Fruit fly (Drosophila melanogaster) whole organism, prepupa: ENCODE measurements around the gene CG12560.
A peak's percentile ranks its signal among the peaks of the same experiment; 100 is the strongest.

Source experiments
- Blimp-1 ChIP-seq: fragments of 200-800 bp; sonication (Bioruptor generic); optimal IDR thresholded peaks from 3 replicates; lab custom pipeline; 2017; ENCODE audit warnings: missing biosample characterization, missing genetic modification characterization, mild to moderate bottlenecking, moderate library complexity, missing genetic modification reagents
- CG10631 ChIP-seq: fragments of 200-800 bp; sonication (Bioruptor generic); optimal IDR thresholded peaks from 2 replicates; lab custom pipeline; 2016; ENCODE audit warnings: missing biosample characterization, missing genetic modification characterization
- CG11294 ChIP-seq: fragments of 200-800 bp; sonication (Bioruptor generic); IDR thresholded peaks from 2 replicates; pipeline ENCODE4 v1.3.6; 2022; ENCODE audit warnings: missing biosample characterization, missing genetic modification characterization
- CG11762 ChIP-seq: fragments of 200-800 bp; sonication (Bioruptor generic); optimal IDR thresholded peaks from 3 replicates; lab custom pipeline; 2016; ENCODE audit warnings: missing biosample characterization, missing genetic modification characterization; ENCODE audit not compliant: insufficient read depth
- CG11902 ChIP-seq: fragments of 200-800 bp; sonication (Bioruptor generic); optimal IDR thresholded peaks from 3 replicates; lab custom pipeline; 2016; ENCODE audit warnings: missing biosample characterization, missing genetic modification characterization
- CG16779 ChIP-seq: fragments of 200-800 bp; sonication (Bioruptor generic); optimal IDR thresholded peaks from 3 replicates; lab custom pipeline; 2017; ENCODE audit warnings: missing biosample characterization, mild to moderate bottlenecking, missing genetic modification characterization
- CG3032 ChIP-seq: fragments of 200-800 bp; optimal IDR thresholded peaks from 2 replicates; lab custom pipeline; 2019; ENCODE audit warnings: missing biosample characterization, mild to moderate bottlenecking, missing genetic modification characterization, moderate library complexity
- CG31627 ChIP-seq: fragments of 200-800 bp; sonication (Bioruptor generic); optimal IDR thresholded peaks from 3 replicates; lab custom pipeline; 2016; ENCODE audit warnings: missing biosample characterization, missing genetic modification characterization
- CG32006 ChIP-seq: fragments of 200-800 bp; sonication (Bioruptor generic); optimal IDR thresholded peaks from 3 replicates; lab custom pipeline; 2017; ENCODE audit warnings: missing biosample characterization, mild to moderate bottlenecking, missing genetic modification characterization
- CG34406 ChIP-seq: fragments of 200-800 bp; sonication (Bioruptor generic); optimal IDR thresholded peaks from 3 replicates; lab custom pipeline; 2016; ENCODE audit warnings: missing biosample characterization, missing genetic modification characterization
- CG3919 ChIP-seq: fragments of 200-800 bp; sonication (Bioruptor generic); optimal IDR thresholded peaks from 3 replicates; lab custom pipeline; 2016; ENCODE audit warnings: missing biosample characterization, missing genetic modification characterization
- CG4318 ChIP-seq: fragments of 200-800 bp; sonication (Bioruptor generic); optimal IDR thresholded peaks from 3 replicates; lab custom pipeline; 2017; ENCODE audit warnings: missing biosample characterization, mild to moderate bottlenecking, missing genetic modification characterization
- CG6276 ChIP-seq: fragments of 200-800 bp; sonication (Bioruptor generic); optimal IDR thresholded peaks from 2 replicates; lab custom pipeline; 2017; ENCODE audit warnings: missing biosample characterization, mild to moderate bottlenecking, missing genetic modification characterization
- CG6792 ChIP-seq: fragments of 200-800 bp; sonication (Bioruptor generic); optimal IDR thresholded peaks from 3 replicates; lab custom pipeline; 2016; ENCODE audit warnings: missing biosample characterization, missing genetic modification characterization
- CG6808 ChIP-seq: fragments of 200-800 bp; sonication (Bioruptor generic); optimal IDR thresholded peaks from 3 replicates; lab custom pipeline; 2017; ENCODE audit warnings: missing biosample characterization, missing genetic modification characterization, mild to moderate bottlenecking, moderate library complexity, missing genetic modification reagents
- CG6854 ChIP-seq: fragments of 200-800 bp; sonication (Bioruptor generic); optimal IDR thresholded peaks from 2 replicates; lab custom pipeline; 2017; ENCODE audit warnings: missing biosample characterization, mild to moderate bottlenecking, missing genetic modification characterization
- CG7368 ChIP-seq: fragments of 200-800 bp; sonication (Bioruptor generic); optimal IDR thresholded peaks from 3 replicates; lab custom pipeline; 2016; ENCODE audit warnings: missing biosample characterization, missing genetic modification characterization
- CG8319 ChIP-seq: fragments of 200-800 bp; sonication (Bioruptor generic); optimal IDR thresholded peaks from 3 replicates; lab custom pipeline; 2016; ENCODE audit warnings: missing biosample characterization, missing genetic modification characterization
- CG8632 ChIP-seq: fragments of 200-800 bp; sonication (Bioruptor generic); optimal IDR thresholded peaks from 3 replicates; lab custom pipeline; 2016; ENCODE audit warnings: missing biosample characterization, missing genetic modification characterization
- CG9139 ChIP-seq: fragments of 200-800 bp; sonication (Bioruptor generic); optimal IDR thresholded peaks from 3 replicates; lab custom pipeline; 2017; ENCODE audit warnings: missing biosample characterization, mild to moderate bottlenecking, missing genetic modification characterization
- Eip93F ChIP-seq: fragments of 200-800 bp; sonication (Bioruptor generic); optimal IDR thresholded peaks from 2 replicates; lab custom pipeline; 2016; ENCODE audit warnings: missing biosample characterization, mild to moderate bottlenecking, missing genetic modification characterization
- Ets21C ChIP-seq: fragments of 200-800 bp; sonication (Bioruptor generic); optimal IDR thresholded peaks from 3 replicates; lab custom pipeline; 2016; ENCODE audit warnings: missing biosample characterization, missing genetic modification characterization
- Ets96B ChIP-seq: fragments of 200-800 bp; optimal IDR thresholded peaks from 2 replicates; lab custom pipeline; 2019; ENCODE audit warnings: missing biosample characterization, mild to moderate bottlenecking, missing genetic modification characterization, moderate library complexity
- Gug ChIP-seq: fragments of 200-800 bp; sonication (Bioruptor generic); IDR thresholded peaks from 2 replicates; pipeline ENCODE4 v1.3.6; 2022; ENCODE audit warnings: missing biosample characterization, missing genetic modification characterization
- Hr38 ChIP-seq: sonication (Bioruptor generic); optimal IDR thresholded peaks from 2 replicates; lab custom pipeline; 2016; ENCODE audit warnings: missing biosample characterization, missing genetic modification characterization
- Hr39 ChIP-seq: fragments of 200-800 bp; sonication (Bioruptor generic); optimal IDR thresholded peaks from 2 replicates; lab custom pipeline; 2016; ENCODE audit warnings: missing biosample characterization, missing genetic modification characterization
- Hr4 ChIP-seq: fragments of 200-800 bp; sonication (Bioruptor generic); optimal IDR thresholded peaks from 3 replicates; lab custom pipeline; 2016; ENCODE audit warnings: missing biosample characterization, missing genetic modification characterization
- OdsH ChIP-seq: fragments of 200-800 bp; sonication (Bioruptor generic); optimal IDR thresholded peaks from 3 replicates; lab custom pipeline; 2016; ENCODE audit warnings: missing biosample characterization, missing genetic modification characterization
- Smox ChIP-seq: fragments of 200-800 bp; sonication (Bioruptor generic); optimal IDR thresholded peaks from 3 replicates; lab custom pipeline; 2016; ENCODE audit warnings: missing biosample characterization, missing genetic modification characterization
- Sox14 ChIP-seq: fragments of 200-800 bp; sonication (Bioruptor generic); optimal IDR thresholded peaks from 3 replicates; lab custom pipeline; 2016; ENCODE audit warnings: missing biosample characterization, missing genetic modification characterization
- Sox15 ChIP-seq: fragments of 200-800 bp; sonication (Bioruptor generic); optimal IDR thresholded peaks from 3 replicates; lab custom pipeline; 2016; ENCODE audit warnings: missing biosample characterization, missing genetic modification characterization
- acj6 ChIP-seq: fragments of 200-800 bp; sonication (Bioruptor generic); optimal IDR thresholded peaks from 3 replicates; lab custom pipeline; 2016; ENCODE audit warnings: missing biosample characterization, missing genetic modification characterization
- cyc ChIP-seq: fragments of 200-800 bp; sonication (Bioruptor generic); optimal IDR thresholded peaks from 3 replicates; lab custom pipeline; 2016; ENCODE audit warnings: missing biosample characterization, missing genetic modification characterization
- dac ChIP-seq: fragments of 200-800 bp; sonication (Bioruptor generic); optimal IDR thresholded peaks from 2 replicates; lab custom pipeline; 2017; ENCODE audit warnings: missing biosample characterization, mild to moderate bottlenecking, missing genetic modification characterization
- dsx ChIP-seq: fragments of 200-800 bp; optimal IDR thresholded peaks from 3 replicates; lab custom pipeline; 2019; ENCODE audit warnings: missing biosample characterization, mild to moderate bottlenecking, missing genetic modification characterization, moderate library complexity; ENCODE audit not compliant: poor library complexity, severe bottlenecking
- eg ChIP-seq: fragments of 200-800 bp; sonication (Bioruptor generic); IDR thresholded peaks from 3 replicates; pipeline ENCODE4 v1.3.6; 2022; ENCODE audit warnings: missing biosample characterization, missing genetic modification characterization
- fd59A ChIP-seq: fragments of 200-800 bp; sonication (Bioruptor generic); optimal IDR thresholded peaks from 2 replicates; lab custom pipeline; 2017; ENCODE audit warnings: missing biosample characterization, mild to moderate bottlenecking, missing genetic modification characterization, missing genetic modification reagents
- net ChIP-seq: fragments of 200-800 bp; sonication (Bioruptor generic); optimal IDR thresholded peaks from 3 replicates; lab custom pipeline; 2016; ENCODE audit warnings: missing biosample characterization, missing genetic modification characterization
- spab ChIP-seq: fragments of 200-800 bp; sonication (Bioruptor generic); optimal IDR thresholded peaks from 2 replicates; lab custom pipeline; 2017; ENCODE audit warnings: missing biosample characterization, mild to moderate bottlenecking, missing genetic modification characterization, missing genetic modification reagents
- ss ChIP-seq, 2 experiments: fragments of 200-800 bp; sonication (Bioruptor generic); optimal IDR thresholded peaks; 2 replicates in 1 of 2; 3 replicates in 1 of 2; lab custom pipeline; 2017 to 2018; ENCODE audit warnings: mild to moderate bottlenecking in 2 of 2, missing biosample characterization in 2 of 2, missing genetic modification characterization in 2 of 2, moderate library complexity in 1 of 2
- svp ChIP-seq: fragments of 200-800 bp; sonication (Bioruptor generic); peaks from one replicate; lab custom pipeline; 2016; ENCODE audit warnings: missing biosample characterization, missing genetic modification characterization
- topi ChIP-seq: fragments of 200-800 bp; sonication (Bioruptor generic); optimal IDR thresholded peaks from 3 replicates; lab custom pipeline; 2016; ENCODE audit warnings: missing biosample characterization, missing genetic modification characterization
- vri ChIP-seq: fragments of 200-800 bp; sonication (Bioruptor generic); optimal IDR thresholded peaks from 3 replicates; lab custom pipeline; 2016; ENCODE audit warnings: missing biosample characterization, mild to moderate bottlenecking, missing genetic modification characterization

Gene CG12560

DNA sequence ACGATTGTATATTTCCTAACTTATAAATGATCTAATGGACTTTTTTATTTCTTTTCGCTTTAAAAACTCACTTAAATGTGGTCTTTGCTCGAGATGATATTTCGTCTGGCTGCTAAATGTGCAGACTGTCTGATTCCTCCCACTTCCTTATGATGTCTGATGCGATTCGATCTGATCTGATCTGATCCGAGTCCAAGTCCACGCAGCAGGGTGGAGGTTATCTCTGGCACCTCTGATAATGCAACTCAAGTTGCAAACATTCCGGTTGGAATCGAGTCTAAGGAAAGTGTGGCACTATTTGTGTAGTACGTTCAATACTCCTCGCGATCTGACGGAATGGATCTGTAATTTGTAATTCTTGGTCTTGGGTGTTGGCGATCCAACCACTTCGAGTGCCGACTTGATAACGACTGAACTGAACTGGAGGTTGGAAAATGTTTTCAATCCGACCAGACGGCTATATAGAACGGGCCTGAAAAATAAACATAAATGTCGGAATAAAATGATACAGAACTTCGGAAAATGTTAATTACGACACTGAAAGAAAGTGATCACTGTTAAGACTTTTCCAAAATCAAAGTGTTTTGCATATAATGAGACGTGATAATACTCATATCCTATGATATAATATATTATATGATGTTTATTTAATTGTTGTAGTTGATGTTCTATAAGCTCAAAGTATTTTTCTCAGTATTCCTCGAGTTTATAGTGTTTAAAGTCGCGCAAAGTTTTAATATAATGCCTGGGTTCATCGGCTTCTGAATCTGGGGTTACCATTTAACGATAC is 11.8 kb downstream of the CG12560 start (continued):
- TF ChIP-seq CG9139 (GFP tag; lab: Kevin White, UChicago) (peak; percentile 23), Ets96B (peak; percentile 68), OdsH (GFP tag; lab: Kevin White, UChicago) (peak; percentile 35), CG32006 (GFP tag; lab: Kevin White, UChicago) (peak; percentile 49), CG11902 (no peak), CG16779 (no peak), Sox15 (GFP tag; lab: Kevin White, UChicago) (no peak), Hr39 (no peak), Eip93F (no peak), fd59A (GFP tag; lab: Kevin White, UChicago) (no peak), acj6 (GFP tag; lab: Kevin White, UChicago) (peak; percentile 34), Hr38 (no peak), vri (GFP tag; lab: Kevin White, UChicago) (no peak), net (no peak), Blimp-1 (GFP tag; lab: Kevin White, UChicago) (no peak), CG4318 (GFP tag; lab: Kevin White, UChicago) (no peak), Ets21C (GFP tag; lab: Kevin White, UChicago) (no peak), CG3032 (peak; percentile 49), svp (GFP tag; lab: Kevin White, UChicago) (peak; percentile 97), CG6808 (GFP tag; lab: Kevin White, UChicago) (peak; percentile 26), eg (GFP tag; lab: Robert Waterston, UW) (peak; percentile 67), dac (GFP tag; lab: Kevin White, UChicago) (no peak), Hr4 (GFP tag; lab: Kevin White, UChicago) (peak; percentile 25), CG8319 (GFP tag; lab: Kevin White, UChicago) (no peak)

DNA sequence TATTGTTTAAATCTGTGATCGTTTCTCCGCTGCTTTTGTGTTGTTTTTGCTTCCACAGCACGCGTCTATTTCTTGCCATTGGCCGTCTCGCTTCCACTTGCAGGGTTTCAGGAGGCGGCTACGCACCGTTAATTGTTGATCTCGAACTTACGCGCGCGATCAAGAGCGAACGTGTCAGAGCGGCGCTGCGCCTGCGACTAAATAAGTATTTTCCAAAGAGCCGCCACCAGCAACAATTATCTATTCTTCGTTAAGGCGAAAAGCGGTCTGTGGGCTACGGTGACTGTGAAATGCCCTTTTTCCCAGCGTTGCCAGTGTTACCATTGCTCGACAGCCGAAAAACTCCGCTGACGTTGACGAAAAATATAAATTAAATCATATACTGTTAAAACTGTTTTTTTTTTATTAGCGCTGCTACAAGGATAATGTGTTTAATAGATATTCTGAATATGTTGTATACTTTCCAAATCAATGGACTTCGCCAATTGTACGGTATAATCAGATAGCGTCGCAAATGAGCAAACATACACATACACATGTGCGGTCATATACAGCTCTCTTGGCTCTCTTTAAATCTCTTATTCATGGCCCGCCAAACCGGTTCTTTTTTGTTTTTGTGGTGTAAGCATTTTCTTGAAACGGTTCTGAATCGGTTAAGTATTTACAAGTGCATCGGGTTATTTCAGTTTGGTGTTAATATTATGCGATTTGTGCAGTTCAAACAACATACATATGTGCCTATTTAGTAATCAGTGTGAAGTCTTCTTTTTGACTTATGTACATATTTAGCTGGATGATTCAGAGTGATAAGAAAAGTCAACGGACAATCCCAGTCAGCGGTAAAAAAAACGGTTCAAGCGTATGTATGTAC is 15.1 kb downstream of the CG12560 start, which contains the start of gene pes:
pes (minus strand) TSS at position 201 of the 871 bp plus-strand sequence.
- peak; percentile 89 for TF ChIP-seq CG6792 (GFP tag; lab: Kevin White, UChicago)
- peak; percentile 22 for TF ChIP-seq Hr39
- TF ChIP-seq Sox15 (GFP tag; lab: Kevin White, UChicago), result no peak
- peak; percentile 93 for TF ChIP-seq Eip93F
- peak; percentile 94 for TF ChIP-seq CG3919 (GFP tag; lab: Kevin White, UChicago)
- peak; percentile 91 for TF ChIP-seq net
- peak; percentile 92 for TF ChIP-seq Gug (GFP tag; lab: Robert Waterston, UW)
- peak; percentile 93 for TF ChIP-seq acj6 (GFP tag; lab: Kevin White, UChicago)
- peak; percentile 89 for TF ChIP-seq CG32006 (GFP tag; lab: Kevin White, UChicago)
- peak; percentile 92 for TF ChIP-seq cyc (GFP tag; lab: Kevin White, UChicago)
- peak; percentile 9 for TF ChIP-seq fd59A (GFP tag; lab: Kevin White, UChicago)
- peak; percentile 80 for TF ChIP-seq dsx (GFP tag; lab: Kevin White, UChicago)
- peak; percentile 89 for TF ChIP-seq CG11762 (GFP tag; lab: Kevin White, UChicago)
- peak; percentile 96 for TF ChIP-seq topi
- peak; percentile 89 for TF ChIP-seq eg (GFP tag; lab: Robert Waterston, UW)
- peak; percentile 87 for TF ChIP-seq CG8632 (GFP tag; lab: Kevin White, UChicago)
- TF ChIP-seq Ets21C (GFP tag; lab: Kevin White, UChicago), result no peak
- TF ChIP-seq svp (GFP tag; lab: Kevin White, UChicago), result peak; percentile 98
- peak; percentile 92 to 96 for TF ChIP-seq ss (GFP tag; optimal IDR thresholded peaks at IDR 0.05; lab: Kevin White, UChicago)
- TF ChIP-seq dac (GFP tag; lab: Kevin White, UChicago), result peak; percentile 34
- peak; percentile 83 for TF ChIP-seq CG6854 (GFP tag; lab: Kevin White, UChicago)
- peak; percentile 91 for TF ChIP-seq CG6276
- TF ChIP-seq Hr4 (GFP tag; lab: Kevin White, UChicago), result peak; percentile 93
- TF ChIP-seq CG16779, result peak; percentile 81
- peak; percentile 91 for TF ChIP-seq Sox14 (GFP tag; lab: Kevin White, UChicago)
- peak; percentile 89 for TF ChIP-seq CG9139 (GFP tag; lab: Kevin White, UChicago)
- peak; percentile 88 for TF ChIP-seq CG11294 (GFP tag; lab: Robert Waterston, UW)
- peak; percentile 86 for TF ChIP-seq CG7368 (GFP tag; lab: Kevin White, UChicago)
- peak; percentile 51 for TF ChIP-seq CG10631 (GFP tag; lab: Kevin White, UChicago)
- TF ChIP-seq Smox, result peak; percentile 31
- TF ChIP-seq CG34406, result peak; percentile 78
- TF ChIP-seq CG31627 (GFP tag; lab: Kevin White, UChicago), result peak; percentile 88
- TF ChIP-seq spab (GFP tag; lab: Kevin White, UChicago), result peak; percentile 89
- peak; percentile 88 for TF ChIP-seq CG8319 (GFP tag; lab: Kevin White, UChicago)
- peak; percentile 53 for TF ChIP-seq vri (GFP tag; lab: Kevin White, UChicago)
- no peak for TF ChIP-seq Hr38
